Fruit fly (Drosophila melanogaster) S2 (cell line): Measurements from ENCODE around the gene RpS25.
A peak's percentile ranks its signal among the peaks of the same experiment; 100 is the strongest.

Experiments
- CG8478 ChIP-seq: fragments of >200 bp; optimal IDR thresholded peaks from 2 replicates; lab custom pipeline; 2018
- CTCF ChIP-seq, 2 experiments: fragments of >200 bp; optimal IDR thresholded peaks; 2 replicates each; lab custom pipeline; 2018

Gene RpS25

dm6 chr3R:11231705-11232261, 15.7 kb upstream of the RpS25 start, which contains the start of the genes CG17187 and Dph3:
Gene CG17187, minus strand, starts transcription at chr3R:11231879.
Gene Dph3, plus strand, starts transcription at chr3R:11231912.
- no peak for TF ChIP-seq CG8478 (lab: Kevin White, UChicago)
- TF ChIP-seq CTCF (optimal IDR thresholded peaks at IDR 0.05; lab: Kevin White, UChicago), result no peak

- TF ChIP-seq CG8478 (lab: Kevin White, UChicago) (no peak), CTCF (optimal IDR thresholded peaks at IDR 0.05; lab: Kevin White, UChicago) (no peak)
Observed at dm6 chr3R:11231037-11231436, 14.9 kb upstream of the RpS25 start.

DNA sequence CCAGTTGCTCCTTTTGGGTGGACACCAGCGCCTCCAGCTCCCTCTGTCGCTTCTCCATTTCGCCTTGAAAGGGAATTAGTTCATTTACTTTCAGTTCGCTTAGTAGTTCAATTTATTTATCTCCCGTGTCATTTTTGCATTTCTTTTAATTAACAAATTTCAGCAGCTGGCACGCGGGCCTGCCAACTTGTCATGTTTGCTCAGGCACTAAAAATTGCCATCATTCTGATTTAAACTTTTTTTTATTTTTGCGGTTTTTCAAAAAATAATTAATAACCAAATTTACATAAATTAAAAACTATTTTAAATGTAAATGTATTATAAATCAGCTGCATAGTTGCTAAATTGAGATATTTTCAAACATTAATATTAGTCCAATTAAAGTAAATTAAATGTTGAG, 14.3 kb upstream of the RpS25 start, which contains the start of gene GCC88:
TSS of gene GCC88 (minus strand) at position 209 of the 400 bp plus-strand sequence.
- no peak for TF ChIP-seq CTCF (optimal IDR thresholded peaks at IDR 0.05; lab: Kevin White, UChicago)

DNA sequence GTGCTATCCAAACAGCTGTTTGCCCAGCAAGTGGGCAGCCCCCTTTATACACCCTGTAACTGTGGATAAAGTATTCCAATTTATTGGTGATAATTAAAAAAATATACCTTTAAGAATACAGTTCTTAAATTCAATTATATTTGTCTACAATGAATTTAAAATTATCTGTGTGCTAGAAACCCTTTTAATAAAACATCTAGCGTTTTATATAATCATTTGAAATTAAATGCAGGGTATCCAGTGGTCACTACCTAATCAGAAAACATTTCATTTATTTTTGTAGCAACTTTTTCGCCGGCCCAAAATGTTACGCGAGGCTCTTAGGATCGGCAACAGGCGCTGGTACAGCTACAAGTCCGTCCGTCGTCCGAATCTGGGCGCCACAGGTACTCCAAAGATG, 10.4 kb upstream of the RpS25 start, which contains the start of gene CG17726:
TSS of gene CG17726 (plus strand) at position 267 of the 400 bp plus-strand sequence.
- TF ChIP-seq CG8478 (lab: Kevin White, UChicago), result no peak
- no peak for TF ChIP-seq CTCF (optimal IDR thresholded peaks at IDR 0.05; lab: Kevin White, UChicago)

DNA sequence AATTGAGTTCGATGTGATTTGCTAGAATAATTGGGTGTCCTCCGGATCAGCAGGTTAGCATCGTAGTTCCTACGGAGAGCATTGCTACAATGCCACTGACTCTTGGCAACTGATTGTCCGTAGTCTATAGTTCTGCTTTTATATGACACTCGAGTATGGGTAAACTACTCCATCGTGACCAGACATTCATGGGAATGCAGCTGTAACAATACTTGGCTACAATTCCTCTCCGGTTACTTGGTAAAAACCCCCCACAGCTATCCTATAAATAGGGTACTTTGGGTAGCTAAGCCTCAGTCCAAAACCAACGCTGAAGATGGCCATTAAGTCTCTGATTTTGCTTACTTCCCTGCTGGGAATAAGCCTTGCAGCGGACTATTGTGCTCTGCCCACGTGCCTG, 9.1 kb upstream of the RpS25 start, which contains the start of gene scpr-C:
TSS of gene scpr-C (plus strand) at position 301 of the 400 bp plus-strand sequence.
- TF ChIP-seq CTCF (optimal IDR thresholded peaks at IDR 0.05; lab: Kevin White, UChicago), result no peak
- no peak for TF ChIP-seq CG8478 (lab: Kevin White, UChicago)

- no peak for TF ChIP-seq CTCF (optimal IDR thresholded peaks at IDR 0.05; lab: Kevin White, UChicago)
- TF ChIP-seq CG8478 (lab: Kevin White, UChicago), result no peak
Observed at dm6 chr3R:11224478-11224877, 8.4 kb upstream of the RpS25 start.

- no peak for TF ChIP-seq CG8478 (lab: Kevin White, UChicago)
- TF ChIP-seq CTCF (optimal IDR thresholded peaks at IDR 0.05; lab: Kevin White, UChicago), result no peak
Observed at dm6 chr3R:11222587-11222986, 6.5 kb upstream of the RpS25 start.

dm6 chr3R:11221437-11222230, 5.5 kb upstream of the RpS25 start, which contains the start of the genes CG6693 and RpL3:
Gene CG6693, minus strand, starts transcription at chr3R:11221639.
Gene RpL3, plus strand, starts transcription at chr3R:11221894.
- no peak for TF ChIP-seq CG8478 (lab: Kevin White, UChicago)
- peak; percentile 63 to 66 for TF ChIP-seq CTCF (optimal IDR thresholded peaks at IDR 0.05; lab: Kevin White, UChicago)

dm6 chr3R:11219883-11220282, 3.8 kb upstream of the RpS25 start, which contains the start of gene CG6689:
Gene CG6689, minus strand, starts transcription at chr3R:11220064.
- no peak for TF ChIP-seq CG8478 (lab: Kevin White, UChicago)
- no peak for TF ChIP-seq CTCF (optimal IDR thresholded peaks at IDR 0.05; lab: Kevin White, UChicago)

dm6 chr3R:11214449-11214950, 1.6 kb downstream of the RpS25 start, which contains the start of gene ZnT86D:
Gene ZnT86D, minus strand, starts transcription at chr3R:11214539.
- TF ChIP-seq CTCF (optimal IDR thresholded peaks at IDR 0.05; lab: Kevin White, UChicago), result no peak
- TF ChIP-seq CG8478 (lab: Kevin White, UChicago), result no peak

DNA sequence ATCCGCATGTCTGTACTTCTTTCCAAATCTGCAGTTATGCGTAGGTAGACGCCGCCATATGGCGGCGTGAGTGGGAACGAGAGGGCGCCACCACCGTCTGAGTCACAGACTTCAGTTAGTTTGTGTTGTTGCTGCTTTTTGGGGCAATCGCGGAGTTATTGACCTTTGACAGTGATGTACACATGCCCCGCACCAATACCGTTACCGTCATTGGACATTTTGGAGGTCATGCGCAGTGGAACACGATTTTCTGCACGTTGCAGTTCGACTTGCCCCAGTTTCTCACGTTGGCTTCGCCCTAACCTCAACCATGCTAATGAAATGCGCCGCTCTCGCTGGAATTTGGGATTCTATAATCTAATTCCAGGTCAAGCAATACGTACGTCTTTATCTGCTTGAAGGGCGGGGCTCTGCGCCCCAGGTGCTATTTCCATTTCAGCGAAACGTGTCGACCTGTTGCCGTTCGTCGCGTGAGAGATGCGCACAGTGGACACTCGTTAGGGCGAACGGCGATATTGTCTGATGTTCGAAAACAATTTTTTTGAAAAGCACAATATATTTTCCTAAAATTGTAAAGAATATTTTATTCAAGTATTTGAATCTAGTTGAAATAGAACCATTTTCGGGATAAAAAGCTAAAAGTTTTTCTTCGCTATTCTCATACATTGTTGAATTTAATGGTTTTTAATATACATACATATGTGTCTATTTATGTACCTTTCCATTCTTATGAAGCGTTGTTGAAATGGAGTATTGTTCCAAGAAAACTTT, 4.6 kb downstream of the RpS25 start:
- TF ChIP-seq CTCF (optimal IDR thresholded peaks at IDR 0.05; lab: Kevin White, UChicago) (peak; percentile 31 to 42), CG8478 (lab: Kevin White, UChicago) (no peak)

DNA sequence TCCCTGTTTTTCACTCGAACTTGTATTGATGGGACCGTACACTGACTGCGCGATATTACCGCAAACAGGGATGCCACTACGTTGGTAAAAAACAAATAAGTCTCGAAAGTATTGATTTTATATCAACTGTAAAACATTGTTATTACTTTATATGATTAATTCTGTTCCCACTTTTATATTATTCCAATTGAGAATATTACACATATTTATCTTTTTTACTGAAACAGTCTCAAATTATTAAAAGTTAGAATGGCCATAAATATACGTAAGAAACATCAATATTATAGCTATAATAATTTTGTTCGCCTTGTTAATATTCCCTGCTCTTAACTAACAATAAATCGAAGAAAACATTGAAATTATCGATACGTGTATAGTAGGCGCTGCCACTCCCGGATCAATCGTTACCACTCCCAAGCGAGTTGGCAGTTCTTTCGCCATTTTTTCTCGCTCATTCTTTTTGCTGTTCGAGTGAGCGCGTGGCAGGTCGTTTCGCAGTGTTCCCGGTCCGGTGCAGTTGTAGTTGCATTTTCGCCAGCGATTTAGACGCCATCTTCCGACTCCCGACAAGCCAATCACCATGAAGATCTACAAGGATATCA, 6.2 kb downstream of the RpS25 start, which contains the start of the genes SdhC and Tctp:
TSS of gene SdhC (minus strand) at position 49 of the 602 bp plus-strand sequence.
TSS of gene Tctp (plus strand) at position 447 of the 602 bp plus-strand sequence.
- TF ChIP-seq CTCF (optimal IDR thresholded peaks at IDR 0.05; lab: Kevin White, UChicago) (no peak), CG8478 (lab: Kevin White, UChicago) (no peak)

DNA sequence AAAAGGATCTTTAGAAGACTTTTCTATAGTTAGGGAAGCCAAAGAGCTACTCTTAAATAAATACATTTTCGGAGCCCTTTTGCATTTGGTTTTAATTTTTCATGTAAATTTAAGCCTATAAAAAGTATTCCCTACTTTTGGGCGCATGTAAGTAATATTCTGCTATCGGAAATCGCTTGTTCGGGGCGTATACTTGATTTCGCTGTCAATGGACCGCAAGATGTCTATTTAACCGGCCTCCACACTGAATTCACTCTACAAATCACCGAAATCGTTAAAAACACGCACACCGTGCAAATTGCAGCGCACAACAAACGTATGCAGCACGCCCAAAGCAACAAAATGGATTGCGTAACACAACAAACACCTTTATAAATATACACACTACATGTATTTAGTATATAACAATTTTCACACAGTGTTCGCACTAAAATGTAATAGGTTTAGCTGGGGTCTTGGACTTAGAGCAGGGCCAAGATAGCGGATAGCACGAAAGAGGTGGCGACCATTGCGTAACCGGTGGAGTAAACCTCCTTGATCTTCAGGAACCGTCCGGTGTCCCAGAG, 7.2 kb downstream of the RpS25 start:
- TF ChIP-seq CG8478 (lab: Kevin White, UChicago), result no peak
- no peak for TF ChIP-seq CTCF (optimal IDR thresholded peaks at IDR 0.05; lab: Kevin White, UChicago)
